Worm (Caenorhabditis elegans) whole organism, young adult: ENCODE data around the gene F53F4.12.

ENCODE experiments used
- B0336.3 ChIP-seq: fragments of 200-800 bp; sonication (Bioruptor generic); IDR thresholded peaks from 2 replicates; pipeline ENCODE4 v1.3.6; 2022; ENCODE audit warnings: missing genetic modification characterization, missing compliant biosample characterization
- C17E4.6 ChIP-seq: fragments of 200-800 bp; sonication (Bioruptor generic); IDR thresholded peaks from 2 replicates; pipeline ENCODE4 v1.3.6; 2022; ENCODE audit warnings: missing genetic modification reagents, missing genetic modification characterization, missing compliant biosample characterization
- F39B2.1 ChIP-seq: fragments of 200-800 bp; sonication (Bioruptor generic); IDR thresholded peaks from 2 replicates; pipeline ENCODE4 v1.3.6; 2022; ENCODE audit warnings: missing genetic modification reagents, missing genetic modification characterization, missing compliant biosample characterization
- F55B11.4 ChIP-seq: sonication (generic microtip); optimal IDR thresholded peaks from 2 replicates; lab custom pipeline; 2016; ENCODE audit warnings: missing compliant biosample characterization, missing genetic modification characterization, borderline replicate concordance; ENCODE audit not compliant: insufficient read depth
- F57A8.1 ChIP-seq: fragments of 200-800 bp; sonication (Bioruptor generic); optimal IDR thresholded peaks from 2 replicates; lab custom pipeline; 2018; ENCODE audit warnings: mild to moderate bottlenecking, missing genetic modification characterization, moderate library complexity, missing compliant biosample characterization
- F57C9.4 ChIP-seq: sonication (generic microtip); optimal IDR thresholded peaks from 2 replicates; lab custom pipeline; 2017; ENCODE audit warnings: mild to moderate bottlenecking, missing genetic modification characterization, missing compliant biosample characterization
- K11D2.4 ChIP-seq: fragments of 200-800 bp; sonication (Bioruptor generic); IDR thresholded peaks from 2 replicates; pipeline ENCODE4 v1.3.6; 2022; ENCODE audit warnings: missing genetic modification reagents, missing genetic modification characterization, missing compliant biosample characterization
- Y53G8AR.9 ChIP-seq: fragments of 200-800 bp; sonication (Bioruptor generic); conservative IDR thresholded peaks from 2 replicates; pipeline ENCODE4 v1.3.6; 2022; ENCODE audit warnings: missing genetic modification reagents, missing genetic modification characterization, missing compliant biosample characterization
- ZK185.1 ChIP-seq: sonication (generic microtip); optimal IDR thresholded peaks from 2 replicates; lab custom pipeline; 2016; ENCODE audit warnings: mild to moderate bottlenecking, missing genetic modification characterization, missing compliant biosample characterization; ENCODE audit not compliant: poor library complexity, severe bottlenecking
- aptf-2 ChIP-seq: fragments of 200-800 bp; sonication (Bioruptor generic); conservative IDR thresholded peaks from 2 replicates; pipeline ENCODE4 v1.3.6; 2022; ENCODE audit warnings: missing genetic modification reagents, missing genetic modification characterization, missing compliant biosample characterization
- aptf-3 ChIP-seq: fragments of 200-800 bp; sonication (Bioruptor generic); IDR thresholded peaks from 2 replicates; pipeline ENCODE4 v1.3.6; 2022; ENCODE audit warnings: missing genetic modification characterization, missing compliant biosample characterization
- athp-1 ChIP-seq: sonication (generic microtip); optimal IDR thresholded peaks from 2 replicates; lab custom pipeline; 2017; ENCODE audit warnings: mild to moderate bottlenecking, missing genetic modification characterization, missing compliant biosample characterization
- attf-5 ChIP-seq: fragments of 200-800 bp; sonication (Bioruptor generic); optimal IDR thresholded peaks from 2 replicates; lab custom pipeline; 2018; ENCODE audit warnings: mild to moderate bottlenecking, missing genetic modification characterization, missing compliant biosample characterization
- ceh-100 ChIP-seq: fragments of 200-800 bp; sonication (Bioruptor generic); IDR thresholded peaks from 2 replicates; pipeline ENCODE4 v1.3.6; 2022; ENCODE audit warnings: missing genetic modification reagents, missing genetic modification characterization, missing compliant biosample characterization
- ceh-58 ChIP-seq: fragments of 200-800 bp; sonication (Bioruptor generic); IDR thresholded peaks from 2 replicates; pipeline ENCODE4 v1.3.6; 2022; ENCODE audit warnings: missing genetic modification characterization, missing compliant biosample characterization
- chd-7 ChIP-seq: sonication (generic microtip); optimal IDR thresholded peaks from 2 replicates; lab custom pipeline; 2016; ENCODE audit warnings: mild to moderate bottlenecking, missing genetic modification characterization, moderate library complexity, missing compliant biosample characterization
- die-1 ChIP-seq: sonication (generic microtip); optimal IDR thresholded peaks from 2 replicates; lab custom pipeline; 2016; ENCODE audit warnings: missing genotype, mild to moderate bottlenecking, missing genetic modification characterization, missing compliant biosample characterization
- egl-18 ChIP-seq: fragments of 200-800 bp; sonication (Bioruptor generic); IDR thresholded peaks from 2 replicates; pipeline ENCODE4 v1.3.6; 2022; ENCODE audit warnings: missing genetic modification reagents, missing genetic modification characterization, missing compliant biosample characterization
- egl-44 ChIP-seq: fragments of 200-800 bp; sonication (Bioruptor generic); IDR thresholded peaks from 2 replicates; pipeline ENCODE4 v1.3.6; 2022; ENCODE audit warnings: missing genetic modification reagents, missing genetic modification characterization, missing compliant biosample characterization
- ets-4 ChIP-seq: fragments of 200-800 bp; sonication (Bioruptor generic); optimal IDR thresholded peaks from 2 replicates; lab custom pipeline; 2018; ENCODE audit warnings: mild to moderate bottlenecking, missing genetic modification characterization, missing compliant biosample characterization
- fkh-3 ChIP-seq: sonication (generic microtip); optimal IDR thresholded peaks from 2 replicates; lab custom pipeline; 2016; ENCODE audit warnings: mild to moderate bottlenecking, missing genetic modification characterization, missing compliant biosample characterization
- gei-17 ChIP-seq: fragments of 200-800 bp; sonication (Bioruptor generic); optimal IDR thresholded peaks from 2 replicates; lab custom pipeline; 2018; ENCODE audit warnings: mild to moderate bottlenecking, missing genetic modification characterization, missing compliant biosample characterization
- him-1 ChIP-seq: sonication (generic microtip); optimal IDR thresholded peaks from 2 replicates; lab custom pipeline; 2016; ENCODE audit warnings: missing genotype, missing genetic modification reagents, missing genetic modification characterization, missing compliant biosample characterization
- hlh-12 ChIP-seq: sonication (generic microtip); optimal IDR thresholded peaks from 2 replicates; lab custom pipeline; 2016; ENCODE audit warnings: missing genetic modification characterization, missing compliant biosample characterization
- hsf-1 ChIP-seq: fragments of 200-800 bp; sonication (Bioruptor generic); IDR thresholded peaks from 2 replicates; pipeline ENCODE4 v1.3.6; 2022; ENCODE audit warnings: missing genetic modification reagents, missing genetic modification characterization, missing compliant biosample characterization
- let-526 ChIP-seq: fragments of 200-800 bp; sonication (Bioruptor generic); IDR thresholded peaks from 2 replicates; pipeline ENCODE4 v1.3.6; 2022; ENCODE audit warnings: missing genetic modification reagents, missing genetic modification characterization, missing compliant biosample characterization
- lir-1 ChIP-seq: fragments of 200-800 bp; sonication (Bioruptor generic); conservative IDR thresholded peaks from 2 replicates; pipeline ENCODE4 v1.3.6; 2022; ENCODE audit warnings: missing genetic modification reagents, missing genetic modification characterization, missing compliant biosample characterization
- lsl-1 ChIP-seq: fragments of 200-800 bp; sonication (Bioruptor generic); optimal IDR thresholded peaks from 2 replicates; lab custom pipeline; 2018; ENCODE audit warnings: mild to moderate bottlenecking, missing genetic modification characterization, moderate library complexity, missing compliant biosample characterization
- lsy-27 ChIP-seq: sonication (generic microtip); optimal IDR thresholded peaks from 2 replicates; lab custom pipeline; 2017; ENCODE audit warnings: missing genetic modification characterization, mild to moderate bottlenecking, missing compliant biosample characterization, antibody characterized with exemption, missing genotype, borderline replicate concordance; ENCODE audit not compliant: insufficient read depth
- mel-28 ChIP-seq: sonication (generic microtip); optimal IDR thresholded peaks from 2 replicates; lab custom pipeline; 2016; ENCODE audit warnings: borderline replicate concordance, mild to moderate bottlenecking, missing genetic modification characterization, missing compliant biosample characterization
- nfyb-1 ChIP-seq: fragments of 200-800 bp; sonication (Bioruptor generic); IDR thresholded peaks from 2 replicates; pipeline ENCODE4 v1.3.6; 2022; ENCODE audit warnings: missing genetic modification reagents, missing genetic modification characterization, missing compliant biosample characterization
- nhr-120 ChIP-seq: fragments of 200-800 bp; sonication (Bioruptor generic); IDR thresholded peaks from 2 replicates; pipeline ENCODE4 v1.3.6; 2022; ENCODE audit warnings: missing genetic modification characterization, missing compliant biosample characterization
- nhr-179 ChIP-seq: sonication (generic microtip); optimal IDR thresholded peaks from 2 replicates; lab custom pipeline; 2016; ENCODE audit warnings: mild to moderate bottlenecking, missing genetic modification characterization, missing compliant biosample characterization
- nhr-80 ChIP-seq: sonication (generic microtip); optimal IDR thresholded peaks from 2 replicates; lab custom pipeline; 2016; ENCODE audit warnings: missing genetic modification characterization, missing compliant biosample characterization
- nhr-90 ChIP-seq: sonication (generic microtip); optimal IDR thresholded peaks from 2 replicates; lab custom pipeline; 2016; ENCODE audit warnings: missing genotype, mild to moderate bottlenecking, missing genetic modification characterization, missing compliant biosample characterization
- rcor-1 ChIP-seq: fragments of 200-800 bp; sonication (Bioruptor generic); IDR thresholded peaks from 2 replicates; pipeline ENCODE4 v1.3.6; 2022; ENCODE audit warnings: missing genetic modification reagents, missing genetic modification characterization, missing compliant biosample characterization
- rec-8 ChIP-seq, 2 experiments: sonication (generic microtip); optimal IDR thresholded peaks; 2 replicates each; lab custom pipeline; 2016; ENCODE audit warnings: mild to moderate bottlenecking in 2 of 2, missing genetic modification characterization in 2 of 2, missing genetic modification reagents in 2 of 2, missing genotype in 2 of 2, missing biosample characterization in 1 of 2, missing compliant biosample characterization in 1 of 2, moderate library complexity in 1 of 2
- rpc-1 ChIP-seq, 2 experiments: fragments of 150-350 bp in 1 of 2; sonication (generic microtip) in 1 of 2; optimal IDR thresholded peaks; 2 replicates each; lab custom pipeline; 2014 to 2018; ENCODE audit warnings: missing biosample characterization in 1 of 2, missing genetic modification characterization in 1 of 2, missing genetic modification reagents in 1 of 2, missing genotype in 1 of 2
- sdz-38 ChIP-seq: sonication (generic microtip); optimal IDR thresholded peaks from 2 replicates; lab custom pipeline; 2016; ENCODE audit warnings: missing genotype, missing genetic modification characterization, missing compliant biosample characterization
- somi-1 ChIP-seq: fragments of 200-800 bp; sonication (Bioruptor generic); optimal IDR thresholded peaks from 2 replicates; lab custom pipeline; 2018; ENCODE audit warnings: mild to moderate bottlenecking, missing genetic modification characterization, missing compliant biosample characterization
- sptf-2 ChIP-seq: fragments of 200-800 bp; sonication (Bioruptor generic); optimal IDR thresholded peaks from 2 replicates; lab custom pipeline; 2018; ENCODE audit warnings: mild to moderate bottlenecking, missing genetic modification characterization, missing compliant biosample characterization
- tbx-9 ChIP-seq: sonication (generic microtip); optimal IDR thresholded peaks from 2 replicates; lab custom pipeline; 2016; ENCODE audit warnings: borderline replicate concordance, missing genetic modification characterization, inconsistent platforms, missing compliant biosample characterization
- unc-130 ChIP-seq: sonication (generic microtip); optimal IDR thresholded peaks from 2 replicates; lab custom pipeline; 2016; ENCODE audit warnings: missing genetic modification reagents, missing genetic modification characterization, missing compliant biosample characterization
- zfh-2 ChIP-seq: fragments of 200-800 bp; sonication (Bioruptor generic); conservative IDR thresholded peaks from 2 replicates; pipeline ENCODE4 v1.3.6; 2022; ENCODE audit warnings: missing genetic modification reagents, missing genetic modification characterization, missing compliant biosample characterization
- ztf-18 ChIP-seq: sonication (generic microtip); optimal IDR thresholded peaks from 2 replicates; lab custom pipeline; 2016; ENCODE audit warnings: missing genotype, mild to moderate bottlenecking, missing genetic modification characterization, missing compliant biosample characterization
- ztf-25 ChIP-seq: fragments of 200-800 bp; sonication (Bioruptor generic); IDR thresholded peaks from 2 replicates; pipeline ENCODE4 v1.3.6; 2022; ENCODE audit warnings: missing genetic modification reagents, missing genetic modification characterization, missing compliant biosample characterization
- ztf-26 ChIP-seq: sonication (generic microtip); optimal IDR thresholded peaks from 2 replicates; lab custom pipeline; 2017; ENCODE audit warnings: missing genetic modification characterization, missing compliant biosample characterization
- ztf-6 ChIP-seq: fragments of 200-800 bp; sonication (Bioruptor generic); IDR thresholded peaks from 2 replicates; pipeline ENCODE4 v1.3.6; 2022; ENCODE audit warnings: missing genetic modification reagents, missing genetic modification characterization, missing compliant biosample characterization

F53F4.12 gene

DNA sequence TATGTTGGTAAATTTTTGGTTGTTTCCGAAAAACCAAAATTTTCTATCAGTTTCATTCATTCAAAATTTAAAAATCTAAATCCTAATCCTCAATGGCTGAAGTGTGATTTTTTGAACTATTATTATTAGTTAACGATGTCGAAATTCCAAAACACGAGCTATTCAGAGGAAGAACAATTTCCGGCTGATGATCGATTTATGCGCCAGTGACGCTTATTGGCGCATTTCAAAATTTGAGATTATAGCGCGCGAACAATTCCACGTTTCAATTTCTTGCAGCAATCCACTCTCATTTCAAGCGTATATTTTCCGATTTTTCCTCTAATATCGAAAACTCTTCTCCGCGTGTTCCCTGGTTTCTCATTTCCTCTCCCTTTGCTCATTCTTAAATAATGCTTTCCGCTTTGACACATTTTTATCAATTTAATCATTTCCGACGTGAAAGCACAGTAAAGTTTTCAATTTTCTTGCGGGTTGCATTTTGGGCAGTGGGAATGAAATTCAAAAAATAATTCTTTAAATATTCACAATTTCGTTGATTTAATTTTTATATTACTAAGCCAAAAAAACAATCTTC is 38.6 kb downstream of the F53F4.12 start (continued):
- TF ChIP-seq aptf-2 (GFP tag; lab: Robert Waterston, UW), result no peak
- no peak for TF ChIP-seq sdz-38 (tag; lab: Kevin White, UChicago)
- TF ChIP-seq B0336.3 (GFP tag; lab: Robert Waterston, UW), result 0 out of 2 replicates have a peak, but pooled peaks have one; percentile 20
- no peak for TF ChIP-seq rec-8 (tag; optimal IDR thresholded peaks at IDR 0.05; lab: Kevin White, UChicago)
- TF ChIP-seq ceh-100, result no peak
- no peak for TF ChIP-seq rpc-1 (optimal IDR thresholded peaks at IDR 0.05; lab: Kevin White, UChicago)
- no peak for TF ChIP-seq rpc-1 (tag; optimal IDR thresholded peaks at IDR 0.05; lab: Kevin White, UChicago)
- TF ChIP-seq F39B2.1, result no peak
- TF ChIP-seq hsf-1 (GFP tag; lab: Robert Waterston, UW), result peak; percentile 23; the same call in 1 of the 2 replicates
- TF ChIP-seq nhr-120, result no peak
- TF ChIP-seq egl-18 (GFP tag; lab: Robert Waterston, UW), result no peak
- TF ChIP-seq let-526, result no peak
- TF ChIP-seq C17E4.6, result no peak
- TF ChIP-seq attf-5 (GFP tag; lab: Kevin White, UChicago), result no peak
- no peak for TF ChIP-seq nhr-179
- TF ChIP-seq ztf-25 (GFP tag; lab: Robert Waterston, UW), result no peak
- TF ChIP-seq F57C9.4 (tag; lab: Kevin White, UChicago), result no peak
- no peak for TF ChIP-seq aptf-3 (GFP tag; lab: Robert Waterston, UW)
- no peak for TF ChIP-seq zfh-2
- no peak for TF ChIP-seq lir-1 (GFP tag; lab: Robert Waterston, UW)
- TF ChIP-seq nhr-80 (tag; lab: Kevin White, UChicago), result peak; percentile 65
- no peak for TF ChIP-seq unc-130 (GFP tag; lab: Kevin White, UChicago)
- TF ChIP-seq ets-4, result no peak
- TF ChIP-seq nhr-90 (tag; lab: Kevin White, UChicago), result no peak
- peak; percentile 91 for TF ChIP-seq ztf-18
- TF ChIP-seq gei-17 (GFP tag; lab: Kevin White, UChicago), result no peak
- no peak for TF ChIP-seq egl-44
- no peak for TF ChIP-seq ceh-58
- TF ChIP-seq lsl-1, result peak; percentile 46
- TF ChIP-seq rcor-1 (GFP tag; lab: Robert Waterston, UW), result no peak
- TF ChIP-seq F55B11.4 (tag; lab: Kevin White, UChicago), result no peak
- TF ChIP-seq tbx-9 (tag; lab: Kevin White, UChicago), result no peak
- TF ChIP-seq lsy-27, result no peak
- TF ChIP-seq somi-1 (GFP tag; lab: Kevin White, UChicago), result no peak
- TF ChIP-seq athp-1 (tag; lab: Kevin White, UChicago), result peak; percentile 53
- TF ChIP-seq ztf-26 (tag; lab: Kevin White, UChicago), result no peak
- no peak for TF ChIP-seq chd-7 (tag; lab: Kevin White, UChicago)
- no peak for TF ChIP-seq fkh-3 (tag; lab: Kevin White, UChicago)
- no peak for TF ChIP-seq hlh-12 (tag; lab: Kevin White, UChicago)
- no peak for TF ChIP-seq him-1 (tag; lab: Kevin White, UChicago)
- TF ChIP-seq F57A8.1 (GFP tag; lab: Kevin White, UChicago), result no peak
- TF ChIP-seq Y53G8AR.9, result 0 out of 2 replicates have a peak, but pooled peaks have one; percentile 68
- TF ChIP-seq sptf-2 (GFP tag; lab: Kevin White, UChicago), result no peak
- TF ChIP-seq K11D2.4, result no peak
- peak; percentile 2 for TF ChIP-seq ZK185.1 (tag; lab: Kevin White, UChicago)
- no peak for TF ChIP-seq nfyb-1
- TF ChIP-seq die-1 (tag; lab: Kevin White, UChicago), result no peak
- no peak for TF ChIP-seq ztf-6 (GFP tag; lab: Robert Waterston, UW)
- no peak for TF ChIP-seq mel-28 (tag; lab: Kevin White, UChicago)
